Worm (Caenorhabditis elegans) whole organism, midembryonic: Measurements from ENCODE around the gene T10D4.6.

Experiments
- cog-1 ChIP-seq: sonication (generic microtip); optimal IDR thresholded peaks from 2 replicates; lab custom pipeline; 2016; ENCODE audit warnings: missing genetic modification characterization, missing compliant biosample characterization
- flt-1 ChIP-seq: fragments of 200-800 bp; sonication (Bioruptor generic); IDR thresholded peaks from 2 replicates; pipeline ENCODE4 v1.3.6; 2022; ENCODE audit warnings: missing genetic modification characterization, missing compliant biosample characterization
- klf-2 ChIP-seq: fragments of 200-800 bp; sonication (Bioruptor generic); conservative IDR thresholded peaks from 2 replicates; pipeline ENCODE4 v1.3.6; 2022; ENCODE audit warnings: missing genetic modification reagents, missing genetic modification characterization, missing compliant biosample characterization
- med-1 ChIP-seq: sonication (generic microtip); optimal IDR thresholded peaks from 2 replicates; lab custom pipeline; 2017; ENCODE audit warnings: missing genetic modification characterization, mild to moderate bottlenecking, missing compliant biosample characterization, antibody characterized with exemption, missing genetic modification reagents; ENCODE audit not compliant: insufficient read depth
- ref-1 ChIP-seq: fragments of 200-800 bp; sonication (Bioruptor generic); conservative IDR thresholded peaks from 2 replicates; pipeline ENCODE4 v1.3.6; 2022; ENCODE audit warnings: missing genetic modification reagents, missing genetic modification characterization, missing compliant biosample characterization
- tab-1 ChIP-seq: fragments of 200-800 bp; sonication (Bioruptor generic); IDR thresholded peaks from 2 replicates; pipeline ENCODE4 v1.3.6; 2022; ENCODE audit warnings: missing genetic modification characterization, missing compliant biosample characterization
- ztf-23 ChIP-seq: fragments of 200-800 bp; sonication (Bioruptor generic); IDR thresholded peaks from 2 replicates; pipeline ENCODE4 v1.3.6; 2022; ENCODE audit warnings: missing genetic modification reagents, missing genetic modification characterization, missing compliant biosample characterization
- ztf-29 ChIP-seq: fragments of 200-800 bp; sonication (Bioruptor generic); IDR thresholded peaks from 2 replicates; pipeline ENCODE4 v1.3.6; 2022; ENCODE audit warnings: missing genetic modification reagents, missing genetic modification characterization, missing compliant biosample characterization

DNA sequence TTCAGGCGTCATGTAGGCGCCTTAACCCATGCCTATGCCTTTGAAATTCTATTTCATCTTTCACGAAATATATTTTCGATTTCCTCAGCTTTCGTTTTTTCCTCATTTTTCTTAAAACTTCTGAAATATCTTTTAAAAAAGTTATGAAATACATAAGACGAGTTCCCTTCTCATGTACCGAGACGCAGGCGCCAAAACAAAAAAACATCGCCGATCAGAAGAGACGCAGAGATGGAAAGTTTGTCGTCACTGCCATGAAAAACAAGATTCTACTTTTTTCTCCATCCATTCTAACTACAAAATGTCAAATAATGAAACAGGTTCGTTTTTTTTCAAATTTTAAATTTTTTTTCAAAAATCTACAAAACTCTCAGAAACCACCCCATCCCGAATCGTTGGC lies 9.9 kb downstream of the T10D4.6 start, which contains the start of gene chil-24:
- TF ChIP-seq flt-1 (GFP tag; lab: Robert Waterston, UW) (no peak), med-1 (no peak), ref-1 (GFP tag; lab: Robert Waterston, UW) (no peak), ztf-23 (GFP tag; lab: Robert Waterston, UW) (no peak), cog-1 (tag; lab: Kevin White, UChicago) (no peak), tab-1 (no peak), klf-2 (no peak), ztf-29 (GFP tag; lab: Robert Waterston, UW) (no peak)
